Worm (Caenorhabditis elegans): ENCODE measurements around the gene glr-4.

The glr-4 gene

DNA sequence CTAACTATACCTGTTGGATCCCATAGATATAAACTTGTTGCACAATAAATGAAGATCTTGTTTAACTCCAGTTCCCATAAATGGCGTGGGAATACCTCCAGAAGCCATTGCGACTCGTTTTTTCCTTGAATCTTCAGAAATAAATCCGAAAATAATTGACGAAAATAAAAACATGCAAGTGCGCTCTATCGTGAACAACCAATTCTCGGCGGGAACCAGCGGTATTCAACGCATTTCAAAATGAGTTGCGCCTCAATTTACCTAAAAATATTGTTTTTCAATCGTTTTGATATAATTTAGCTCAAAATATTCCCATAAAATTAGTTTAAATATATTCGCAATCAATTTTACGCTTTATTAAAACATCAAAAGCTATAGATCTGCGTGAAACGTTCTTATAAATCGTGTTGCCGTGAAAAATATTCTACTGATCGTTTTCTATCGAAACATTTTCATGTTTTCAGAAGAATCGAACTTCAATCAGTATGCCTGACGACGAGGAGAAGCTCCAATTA, 13.0 kb downstream of the glr-4 start, which contains the start of the genes snpc-1.1 and spdl-1 (continued):
- TF ChIP-seq ceh-79 (tag; optimal IDR thresholded peaks at IDR 0.05): no peak
- TF ChIP-seq nhr-80 (tag; optimal IDR thresholded peaks at IDR 0.05): no peak
- no peak for TF ChIP-seq hlh-26 (GFP tag; conservative IDR thresholded peaks at IDR 0.05)
- TF ChIP-seq ets-4 (GFP tag; optimal IDR thresholded peaks at IDR 0.05): no peak
- TF ChIP-seq pbrm-1 (GFP tag; IDR thresholded peaks at IDR 0.05): no peak
- no peak for TF ChIP-seq cebp-2 (GFP tag; IDR thresholded peaks at IDR 0.05)
- no peak for TF ChIP-seq nhr-90 (tag; optimal IDR thresholded peaks at IDR 0.05)
- TF ChIP-seq athp-1 (tag; optimal IDR thresholded peaks at IDR 0.05): no peak
- TF ChIP-seq C17E4.6 (GFP tag; IDR thresholded peaks at IDR 0.05): no peak
- TF ChIP-seq egrh-3 (GFP tag; IDR thresholded peaks at IDR 0.05): no peak
- peak in 1 of 3 experiments; percentile 53 for TF ChIP-seq lin-35 (GFP tag; optimal IDR thresholded peaks at IDR 0.05)
- peak; percentile 72 for TF ChIP-seq dpl-1 (GFP tag; optimal IDR thresholded peaks at IDR 0.05)
- no peak for TF ChIP-seq sptf-2 (GFP tag; optimal IDR thresholded peaks at IDR 0.05)
- no peak for TF ChIP-seq snpc-1.3 (tag; optimal IDR thresholded peaks at IDR 0.05; ENCODE audit: insufficient read depth)
- TF ChIP-seq madf-6 (GFP tag; IDR thresholded peaks at IDR 0.05): peak; percentile 46; the same call in 1 of the 2 replicates
- TF ChIP-seq ekl-4 (GFP tag; IDR thresholded peaks at IDR 0.05): no peak
- TF ChIP-seq C06A6.2 (GFP tag; conservative IDR thresholded peaks at IDR 0.05): no peak
- no peak for TF ChIP-seq nfyb-1 (GFP tag; IDR thresholded peaks at IDR 0.05)
- no peak for TF ChIP-seq let-607 (tag; optimal IDR thresholded peaks at IDR 0.05)
- TF ChIP-seq madf-10 (tag; optimal IDR thresholded peaks at IDR 0.05): no peak
- TF ChIP-seq dpff-1 (tag; optimal IDR thresholded peaks at IDR 0.05): no peak
- TF ChIP-seq F57C9.4 (tag; optimal IDR thresholded peaks at IDR 0.05): no peak
- no peak for TF ChIP-seq Y56A3A.18 (GFP tag; IDR thresholded peaks at IDR 0.05)
- no peak for TF ChIP-seq attf-6 (GFP tag; IDR thresholded peaks at IDR 0.05)
- TF ChIP-seq F22D6.2 (tag; optimal IDR thresholded peaks at IDR 0.05): no peak
- TF ChIP-seq F39B2.1 (GFP tag; IDR thresholded peaks at IDR 0.05): no peak
- no peak for TF ChIP-seq rpc-1 (optimal IDR thresholded peaks at IDR 0.05)
- no peak for TF ChIP-seq rpc-1 (tag; optimal IDR thresholded peaks at IDR 0.05)
- no peak for TF ChIP-seq nhr-120 (GFP tag; IDR thresholded peaks at IDR 0.05)
- no peak for TF ChIP-seq Y53F4B.3 (GFP tag; IDR thresholded peaks at IDR 0.05)
- TF ChIP-seq lin-26 (GFP tag; IDR thresholded peaks at IDR 0.05): no peak
- TF ChIP-seq ztf-28 (GFP tag; IDR thresholded peaks at IDR 0.05): no peak
- TF ChIP-seq madf-3 (GFP tag; IDR thresholded peaks at IDR 0.05): no peak
- TF ChIP-seq let-526 (GFP tag; IDR thresholded peaks at IDR 0.05): no peak
- TF ChIP-seq mxl-1 (tag; optimal IDR thresholded peaks at IDR 0.05): no peak
- TF ChIP-seq chd-7 (tag; optimal IDR thresholded peaks at IDR 0.05): no peak
- TF ChIP-seq mcd-1 (GFP tag; IDR thresholded peaks at IDR 0.05): peak; percentile 79
- no peak for TF ChIP-seq ceh-27 (GFP tag; optimal IDR thresholded peaks at IDR 0.05)
- no peak for TF ChIP-seq ztf-3 (GFP tag; optimal IDR thresholded peaks at IDR 0.05)
- no peak for TF ChIP-seq nhr-179 (tag; optimal IDR thresholded peaks at IDR 0.05)
- TF ChIP-seq hmg-1.2 (GFP tag; IDR thresholded peaks at IDR 0.05): peak; percentile 21; the same call in 1 of the 2 replicates
- 0 out of 2 replicates have a peak, but pooled peaks have one; percentile 21 for TF ChIP-seq D2030.7 (GFP tag; IDR thresholded peaks at IDR 0.05)
- no peak for TF ChIP-seq atf-7 (tag; optimal IDR thresholded peaks at IDR 0.05)
- no peak for TF ChIP-seq aptf-3 (GFP tag; IDR thresholded peaks at IDR 0.05)
- no peak for TF ChIP-seq ztf-22 (GFP tag; optimal IDR thresholded peaks at IDR 0.05)
- TF ChIP-seq somi-1 (GFP tag; optimal IDR thresholded peaks at IDR 0.05): no peak
- no peak for TF ChIP-seq rcor-1 (GFP tag; IDR thresholded peaks at IDR 0.05)
- no peak for TF ChIP-seq ama-1 (optimal IDR thresholded peaks at IDR 0.05)
- no peak for TF ChIP-seq ama-1 (GFP tag; optimal IDR thresholded peaks at IDR 0.05)
- peak; percentile 31; the same call in 1 of the 2 replicates for TF ChIP-seq F33H1.4 (GFP tag; IDR thresholded peaks at IDR 0.05)
- no peak for TF ChIP-seq bed-1 (GFP tag; IDR thresholded peaks at IDR 0.05)
